Worm (Caenorhabditis elegans): ENCODE measurements around the gene nta-1.

ce11 chrII:3759010-3759409 lies 15.4 kb upstream of the nta-1 start, which contains the start of gene T24E12.12:
- TF ChIP-seq dao-5 (tag; optimal IDR thresholded peaks at IDR 0.05) (no peak), him-1 (tag; optimal IDR thresholded peaks at IDR 0.05) (no peak)
